Fruit fly (Drosophila melanogaster) whole organism: ENCODE measurements around the gene msk.

Experiments used
- CG8478 ChIP-seq: fragments of >200 bp; optimal IDR thresholded peaks from 2 replicates; lab custom pipeline; 2018; ENCODE audit warnings: inconsistent platforms
- Dll ChIP-seq: fragments of >200 bp; optimal IDR thresholded peaks from 2 replicates; lab custom pipeline; 2017
- EcR ChIP-seq, 2 experiments: fragments of >200 bp; optimal IDR thresholded peaks; 2 replicates each; lab custom pipeline; 2017; ENCODE audit warnings: missing biosample characterization in 2 of 2, missing genetic modification characterization in 2 of 2, missing genetic modification reagents in 2 of 2
- pan ChIP-seq: fragments of >200 bp; optimal IDR thresholded peaks from 2 replicates; lab custom pipeline; 2017
- psq ChIP-seq: fragments of >200 bp; optimal IDR thresholded peaks from 2 replicates; lab custom pipeline; 2017
- usp ChIP-seq: fragments of >200 bp; optimal IDR thresholded peaks from 2 replicates; lab custom pipeline; 2017; ENCODE audit warnings: missing biosample characterization, missing genetic modification characterization, mixed read lengths

dm6 chr3L:8115864-8116528 lies at the start of gene msk, which contains the start of gene Arp3:
- TF ChIP-seq usp (GFP tag; lab: Kevin White, UChicago) = no peak
- no peak for TF ChIP-seq pan
- TF ChIP-seq Dll = no peak
- TF ChIP-seq EcR (GFP tag; optimal IDR thresholded peaks at IDR 0.05; lab: Kevin White, UChicago) = no peak
- TF ChIP-seq CG8478 = no peak
- no peak for TF ChIP-seq psq (lab: Kevin White, UChicago)
